Fruit fly (Drosophila melanogaster): ENCODE data around the gene Vps45.

Vps45 gene

dm6 chr3R:9591769-9592388 is 28.2 kb downstream of the Vps45 start (continued):
- TF ChIP-seq kah (GFP tag; optimal IDR thresholded peaks at IDR 0.05), result peak; percentile 29
- peak; percentile 63 for TF ChIP-seq Kr (GFP tag; optimal IDR thresholded peaks at IDR 0.05)
- TF ChIP-seq gsb-n (tag; optimal IDR thresholded peaks at IDR 0.05), result peak; percentile 2
- no peak for TF ChIP-seq CG4617 (GFP tag; optimal IDR thresholded peaks at IDR 0.05; ENCODE audit: borderline replicate concordance)
- TF ChIP-seq CG17612 (GFP tag; IDR thresholded peaks at IDR 0.05), result no peak
- TF ChIP-seq NC2β (GFP tag; optimal IDR thresholded peaks at IDR 0.05), result no peak
- no peak for TF ChIP-seq CG6765 (GFP tag; optimal IDR thresholded peaks at IDR 0.05)
- peak; percentile 43 for TF ChIP-seq kni (GFP tag; optimal IDR thresholded peaks at IDR 0.05)
- peak; percentile 53 for TF ChIP-seq cad (GFP tag; optimal IDR thresholded peaks at IDR 0.05)
- peak; percentile 11 for TF ChIP-seq sug (tag; optimal IDR thresholded peaks at IDR 0.05)
- TF ChIP-seq gem (tag; optimal IDR thresholded peaks at IDR 0.05), result peak; percentile 10
- no peak for TF ChIP-seq D (optimal IDR thresholded peaks at IDR 0.05)
- TF ChIP-seq D (GFP tag; optimal IDR thresholded peaks at IDR 0.05), result peak; percentile 1
- peak; percentile 89 for TF ChIP-seq Elba2 (GFP tag; optimal IDR thresholded peaks at IDR 0.05)
- TF ChIP-seq al (GFP tag; IDR thresholded peaks at IDR 0.05), result no peak
- no peak for TF ChIP-seq CG11696 (GFP tag; IDR thresholded peaks at IDR 0.05)
- no peak for TF ChIP-seq tin (GFP tag; optimal IDR thresholded peaks at IDR 0.05)
- peak; percentile 88 for TF ChIP-seq D19A (tag; optimal IDR thresholded peaks at IDR 0.05)
- peak; percentile 75 for TF ChIP-seq sens (GFP tag)
- TF ChIP-seq Med (GFP tag), result peak; percentile 71

dm6 chr3R:9593408-9594250 is 29.9 kb downstream of the Vps45 start:
- TF ChIP-seq dati (GFP tag; IDR thresholded peaks at IDR 0.05) (no peak), dimm (GFP tag; IDR thresholded peaks at IDR 0.05) (no peak), zfh2 (GFP tag; optimal IDR thresholded peaks at IDR 0.05) (no peak), Sry-β (GFP tag; optimal IDR thresholded peaks at IDR 0.05) (no peak), pfk (GFP tag; optimal IDR thresholded peaks at IDR 0.05) (no peak), CG13287 (GFP tag; IDR thresholded peaks at IDR 0.05; ENCODE audit: partially characterized antibody) (peak; percentile 22; the same call in 1 of the 2 replicates), tgo (GFP tag; IDR thresholded peaks at IDR 0.05) (no peak), pita (GFP tag; optimal IDR thresholded peaks at IDR 0.05) (no peak), zf30C (GFP tag; optimal IDR thresholded peaks at IDR 0.05) (no peak), pros (GFP tag; optimal IDR thresholded peaks at IDR 0.05) (peak; percentile 22), Spps (tag; optimal IDR thresholded peaks at IDR 0.05) (no peak), CG14050 (GFP tag; IDR thresholded peaks at IDR 0.05) (no peak), NK7.1 (GFP tag; optimal IDR thresholded peaks at IDR 0.05) (no peak), Nf-YC (tag; optimal IDR thresholded peaks at IDR 0.05) (no peak), abd-A (tag; optimal IDR thresholded peaks at IDR 0.05) (peak; percentile 76), CG5953 (GFP tag; IDR thresholded peaks at IDR 0.05) (no peak), inv (GFP tag; IDR thresholded peaks at IDR 0.05; ENCODE audit: partially characterized antibody) (no peak), usp (GFP tag; optimal IDR thresholded peaks at IDR 0.05) (no peak), Oli (tag; optimal IDR thresholded peaks at IDR 0.05) (no peak), HLH4C (GFP tag; IDR thresholded peaks at IDR 0.05; ENCODE audit: partially characterized antibody) (no peak), prd (optimal IDR thresholded peaks at IDR 0.05) (no peak), prd (GFP tag; IDR thresholded peaks at IDR 0.05) (no peak), tx (GFP tag; optimal IDR thresholded peaks at IDR 0.05) (no peak), so (GFP tag; IDR thresholded peaks at IDR 0.05) (peak; percentile 40; the same call in 1 of the 3 replicates), CG15479 (GFP tag; optimal IDR thresholded peaks at IDR 0.05) (no peak), sisA (GFP tag; IDR thresholded peaks at IDR 0.05) (no peak), CG4730 (GFP tag; IDR thresholded peaks at IDR 0.05) (no peak), CG16815 (GFP tag; optimal IDR thresholded peaks at IDR 0.05) (no peak), CG7556 (GFP tag; optimal IDR thresholded peaks at IDR 0.05) (no peak), stc (GFP tag; IDR thresholded peaks at IDR 0.05) (no peak)

All from whole organism, embryonic.